Worm (Caenorhabditis elegans) whole organism, midembryonic: Measurements from ENCODE around the gene cdc-25.2.

Experiments
- T22C8.4 ChIP-seq: fragments of 200-800 bp; sonication (Bioruptor generic); IDR thresholded peaks from 2 replicates; pipeline ENCODE4 v1.3.6; 2022; ENCODE audit warnings: missing genetic modification characterization, missing compliant biosample characterization
- flt-1 ChIP-seq: fragments of 200-800 bp; sonication (Bioruptor generic); IDR thresholded peaks from 2 replicates; pipeline ENCODE4 v1.3.6; 2022; ENCODE audit warnings: missing genetic modification characterization, missing compliant biosample characterization
- klf-2 ChIP-seq: fragments of 200-800 bp; sonication (Bioruptor generic); conservative IDR thresholded peaks from 2 replicates; pipeline ENCODE4 v1.3.6; 2022; ENCODE audit warnings: missing genetic modification reagents, missing genetic modification characterization, missing compliant biosample characterization
- ref-1 ChIP-seq: fragments of 200-800 bp; sonication (Bioruptor generic); conservative IDR thresholded peaks from 2 replicates; pipeline ENCODE4 v1.3.6; 2022; ENCODE audit warnings: missing genetic modification reagents, missing genetic modification characterization, missing compliant biosample characterization
- tab-1 ChIP-seq: fragments of 200-800 bp; sonication (Bioruptor generic); IDR thresholded peaks from 2 replicates; pipeline ENCODE4 v1.3.6; 2022; ENCODE audit warnings: missing genetic modification characterization, missing compliant biosample characterization
- ztf-23 ChIP-seq: fragments of 200-800 bp; sonication (Bioruptor generic); IDR thresholded peaks from 2 replicates; pipeline ENCODE4 v1.3.6; 2022; ENCODE audit warnings: missing genetic modification reagents, missing genetic modification characterization, missing compliant biosample characterization
- ztf-29 ChIP-seq: fragments of 200-800 bp; sonication (Bioruptor generic); IDR thresholded peaks from 2 replicates; pipeline ENCODE4 v1.3.6; 2022; ENCODE audit warnings: missing genetic modification reagents, missing genetic modification characterization, missing compliant biosample characterization

DNA sequence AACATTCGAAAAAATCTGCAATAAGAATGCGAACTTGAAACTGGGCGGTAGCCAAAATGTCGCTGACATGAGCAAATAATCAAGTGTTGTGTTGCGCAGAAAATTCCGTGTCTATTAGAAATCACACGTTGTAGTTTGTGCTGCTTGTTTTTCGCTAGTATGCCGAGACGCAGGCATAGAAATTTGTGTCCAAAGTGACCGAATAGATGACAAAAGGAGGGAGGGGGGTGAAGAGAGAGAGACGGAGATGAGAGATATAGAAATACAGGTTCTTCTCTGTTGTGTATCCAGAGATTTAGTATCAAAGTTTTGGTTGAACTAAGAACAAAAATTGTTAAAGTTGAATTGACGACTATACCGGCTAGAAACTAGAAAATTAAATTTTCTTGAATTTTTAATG, 60.4 kb downstream of the cdc-25.2 start:
- no peak for TF ChIP-seq ref-1 (GFP tag; lab: Robert Waterston, UW)
- no peak for TF ChIP-seq flt-1 (GFP tag; lab: Robert Waterston, UW)
- no peak for TF ChIP-seq T22C8.4
- TF ChIP-seq ztf-23 (GFP tag; lab: Robert Waterston, UW), result no peak
- no peak for TF ChIP-seq ztf-29 (GFP tag; lab: Robert Waterston, UW)
- no peak for TF ChIP-seq klf-2 (GFP tag; lab: Robert Waterston, UW)
- TF ChIP-seq tab-1 (GFP tag; lab: Robert Waterston, UW), result no peak
